Worm (Caenorhabditis elegans): ENCODE results near the gene ZC204.6.

ZC204.6 gene

DNA sequence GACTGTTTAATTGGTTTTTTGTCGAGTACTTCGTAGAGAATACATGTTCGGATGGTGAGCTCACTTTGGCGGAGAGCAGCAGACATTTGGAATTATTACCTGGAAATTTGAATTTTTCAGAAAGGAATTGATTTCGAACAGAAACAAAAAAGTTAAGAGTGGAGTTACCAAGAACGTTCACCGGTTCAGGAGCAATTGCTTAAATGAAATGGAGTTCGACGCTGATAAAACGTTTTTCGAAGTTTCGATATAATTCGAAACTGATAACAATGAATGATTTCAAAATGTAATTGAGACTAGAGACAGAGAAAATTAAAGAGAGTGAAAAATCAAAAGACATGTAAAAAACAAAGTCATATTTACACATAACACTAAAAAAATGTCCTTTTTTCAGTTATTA lies 34.0 kb downstream of the ZC204.6 start, which contains the start of gene fbxa-163:
Gene fbxa-163 (minus strand): TSS at position 101 of the 400 bp plus-strand sequence.
- no peak for TF ChIP-seq ceh-2 (tag; optimal IDR thresholded peaks at IDR 0.05)
- no peak for TF ChIP-seq hlh-15 (tag; optimal IDR thresholded peaks at IDR 0.05)
- no peak for TF ChIP-seq K09A11.1 (tag; optimal IDR thresholded peaks at IDR 0.05; ENCODE audit: insufficient read depth)
- TF ChIP-seq pha-2 (tag; optimal IDR thresholded peaks at IDR 0.05), result no peak
- TF ChIP-seq ceh-22 (tag; optimal IDR thresholded peaks at IDR 0.05), result no peak
- TF ChIP-seq ceh-31 (tag; optimal IDR thresholded peaks at IDR 0.05), result no peak
- no peak for TF ChIP-seq ceh-19 (GFP tag; optimal IDR thresholded peaks at IDR 0.05)
- TF ChIP-seq zip-5 (tag; optimal IDR thresholded peaks at IDR 0.05), result no peak
- no peak for TF ChIP-seq hlh-13 (GFP tag; optimal IDR thresholded peaks at IDR 0.05)
- no peak for TF ChIP-seq rnt-1 (tag; optimal IDR thresholded peaks at IDR 0.05)
- TF ChIP-seq dve-1 (tag; optimal IDR thresholded peaks at IDR 0.05), result no peak

DNA sequence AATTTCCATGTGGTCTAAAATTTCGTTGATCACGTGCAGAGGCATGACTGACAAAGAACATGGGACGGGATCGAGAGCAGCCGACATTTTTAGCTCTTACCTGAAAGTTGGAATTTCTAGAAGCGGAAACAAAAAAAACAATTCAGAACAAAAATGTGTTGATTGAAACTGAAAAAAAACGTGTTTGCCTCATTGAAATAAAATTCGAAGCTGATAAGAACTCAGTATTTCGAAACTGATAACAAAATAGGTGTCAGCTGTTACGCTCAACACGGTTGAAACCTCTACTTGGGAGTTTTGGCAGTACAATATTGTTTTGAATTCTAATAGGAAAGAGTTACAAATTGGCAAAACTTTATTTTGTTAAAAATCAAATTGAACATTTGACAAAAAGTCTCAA lies 35.7 kb downstream of the ZC204.6 start:
- no peak for TF ChIP-seq unc-86 (tag; optimal IDR thresholded peaks at IDR 0.05)
- no peak for TF ChIP-seq ztf-16 (tag; optimal IDR thresholded peaks at IDR 0.05)
- TF ChIP-seq syd-9 (tag; optimal IDR thresholded peaks at IDR 0.05), result no peak
- TF ChIP-seq odd-2 (tag; optimal IDR thresholded peaks at IDR 0.05), result no peak

DNA sequence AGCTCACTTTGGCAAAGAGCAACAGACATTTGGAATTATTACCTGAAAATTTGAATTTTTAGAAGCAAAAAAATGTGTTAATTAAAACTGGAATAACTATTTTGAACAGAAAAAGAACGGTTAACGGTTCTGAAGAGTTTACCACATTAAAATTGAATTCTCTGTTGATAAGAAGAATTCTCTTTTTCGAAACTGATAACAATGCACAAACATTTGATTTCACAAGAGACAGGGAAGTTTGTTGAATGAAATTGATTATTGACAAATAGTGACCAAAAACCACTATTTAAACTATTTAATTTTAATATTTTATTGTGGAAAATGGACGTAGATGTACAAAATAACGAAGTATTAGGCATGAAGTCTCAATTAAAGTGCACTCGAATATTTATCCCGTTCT lies 37.1 kb downstream of the ZC204.6 start:
- TF ChIP-seq ceh-31 (tag; optimal IDR thresholded peaks at IDR 0.05) (no peak), ahr-1 (tag; optimal IDR thresholded peaks at IDR 0.05) (no peak), madf-2 (tag; optimal IDR thresholded peaks at IDR 0.05) (no peak), ceh-34 (tag; optimal IDR thresholded peaks at IDR 0.05) (no peak), unc-42 (tag; optimal IDR thresholded peaks at IDR 0.05) (no peak), rnt-1 (tag; optimal IDR thresholded peaks at IDR 0.05) (no peak), mec-3 (tag; optimal IDR thresholded peaks at IDR 0.05; ENCODE audit: borderline replicate concordance) (no peak)

DNA sequence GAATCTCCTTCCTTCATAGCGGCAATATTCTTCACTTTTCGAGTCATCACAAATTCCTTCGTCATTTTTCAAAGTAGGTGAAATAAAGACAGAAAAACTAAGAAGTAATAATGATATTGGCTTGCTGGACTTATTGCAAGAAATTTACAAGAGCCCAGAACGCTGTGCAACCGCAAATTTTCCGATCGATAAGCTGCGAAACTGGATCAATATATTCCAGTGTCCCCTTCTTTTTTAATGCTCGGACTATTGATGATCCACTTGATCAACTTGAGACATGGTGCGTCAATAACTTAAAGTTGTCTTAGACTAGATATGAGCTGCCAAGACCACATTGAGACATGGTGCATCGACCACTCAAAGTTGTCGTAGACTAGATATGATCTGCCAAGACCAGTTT lies 38.5 kb downstream of the ZC204.6 start, which contains the start of gene bath-33:
Gene bath-33 (minus strand): TSS at position 101 of the 400 bp plus-strand sequence.
- TF ChIP-seq fkh-10 (GFP tag; optimal IDR thresholded peaks at IDR 0.05) (no peak), sdc-2 (tag; optimal IDR thresholded peaks at IDR 0.05) (no peak), nhr-11 (tag; optimal IDR thresholded peaks at IDR 0.05) (no peak), ztf-16 (tag; optimal IDR thresholded peaks at IDR 0.05) (no peak), C38D4.7 (GFP tag; optimal IDR thresholded peaks at IDR 0.05) (no peak), hlh-30 (tag; optimal IDR thresholded peaks at IDR 0.05; ENCODE audit: insufficient read depth) (no peak), pqm-1 (tag; optimal IDR thresholded peaks at IDR 0.05) (no peak), ceh-9 (tag; optimal IDR thresholded peaks at IDR 0.05) (no peak), ceh-48 (tag; optimal IDR thresholded peaks at IDR 0.05) (no peak), nfya-1 (tag; optimal IDR thresholded peaks at IDR 0.05) (no peak), T23F11.4 (GFP tag; optimal IDR thresholded peaks at IDR 0.05) (no peak), ets-4 (tag; optimal IDR thresholded peaks at IDR 0.05) (no peak), tbx-7 (tag; optimal IDR thresholded peaks at IDR 0.05) (no peak), hlh-6 (tag; optimal IDR thresholded peaks at IDR 0.05) (no peak), C08G9.2 (tag; optimal IDR thresholded peaks at IDR 0.05) (no peak), pax-1 (tag; optimal IDR thresholded peaks at IDR 0.05) (no peak), Y22D7AL.16 (tag; optimal IDR thresholded peaks at IDR 0.05) (no peak), syd-9 (tag; optimal IDR thresholded peaks at IDR 0.05) (no peak)

DNA sequence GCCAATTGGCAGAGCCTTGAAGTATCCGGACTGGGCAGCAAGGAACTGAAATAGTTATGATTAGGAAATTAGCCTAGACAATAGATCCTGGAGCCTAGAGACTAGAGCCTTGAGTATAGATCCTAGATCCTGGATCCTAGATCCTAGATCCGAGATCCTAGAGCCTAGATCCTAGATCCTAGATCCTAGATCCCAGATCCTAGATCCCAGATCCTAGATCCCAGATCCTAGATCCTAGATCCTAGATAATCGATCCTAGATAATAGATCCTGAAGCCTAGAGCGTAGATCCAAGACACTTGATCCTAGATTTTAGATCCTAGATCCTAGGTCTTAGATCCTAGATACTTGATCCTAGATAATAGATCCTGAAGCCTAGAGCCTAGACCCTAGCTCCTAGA lies 39.6 kb downstream of the ZC204.6 start:
- TF ChIP-seq ztf-16 (tag; optimal IDR thresholded peaks at IDR 0.05) (no peak), ahr-1 (tag; optimal IDR thresholded peaks at IDR 0.05) (no peak), dve-1 (tag; optimal IDR thresholded peaks at IDR 0.05) (peak; percentile 98)

Data from whole organism, late embryonic.